Worm (Caenorhabditis elegans): ENCODE data around the gene catp-3.

DNA sequence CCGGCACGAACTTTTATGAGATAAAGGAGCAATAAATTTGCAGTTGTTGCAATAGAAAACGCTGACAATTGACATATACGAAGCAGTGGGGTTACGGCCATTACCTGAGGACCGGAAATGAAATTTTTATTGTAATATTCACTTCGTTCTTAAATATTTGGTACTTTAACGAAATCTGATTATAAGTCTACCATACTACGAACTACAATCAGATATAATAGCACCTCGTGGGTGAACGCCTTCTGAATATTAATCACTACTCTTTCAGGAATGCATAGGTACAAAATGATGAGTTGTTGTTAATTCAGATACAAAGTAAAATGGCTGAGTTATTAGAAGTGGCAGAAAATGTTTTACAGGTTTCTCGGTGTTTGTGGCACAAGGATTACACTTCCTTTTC, 16.6 kb downstream of the catp-3 start, which contains the start of gene str-129:
- TF ChIP-seq ztf-4 (tag; optimal IDR thresholded peaks at IDR 0.05) (no peak), lsy-2 (tag; optimal IDR thresholded peaks at IDR 0.05) (no peak), nhr-11 (tag; optimal IDR thresholded peaks at IDR 0.05) (no peak), egl-27 (tag; optimal IDR thresholded peaks at IDR 0.05) (no peak), aly-2 (tag; optimal IDR thresholded peaks at IDR 0.05) (no peak)

All from whole organism, L2 larva.